Worm (Caenorhabditis elegans) whole organism, L2 larva: ENCODE measurements around the gene hlh-19.

Experiments
- C34F6.9 ChIP-seq: fragments of 150-350 bp; optimal IDR thresholded peaks from 2 replicates; lab custom pipeline; 2014; ENCODE audit warnings: missing biosample characterization, missing genetic modification characterization
- F13H6.1 ChIP-seq: sonication (generic microtip); optimal IDR thresholded peaks from 2 replicates; lab custom pipeline; 2016; ENCODE audit warnings: missing genetic modification characterization, missing compliant biosample characterization
- Y55F3AM.14 ChIP-seq: fragments of 200-800 bp; sonication (Bioruptor generic); optimal IDR thresholded peaks from 2 replicates; lab custom pipeline; 2018; ENCODE audit warnings: mild to moderate bottlenecking, missing genetic modification characterization, missing compliant biosample characterization
- aly-2 ChIP-seq: fragments of 150-350 bp; optimal IDR thresholded peaks from 2 replicates; lab custom pipeline; 2014; ENCODE audit warnings: missing biosample characterization, missing genetic modification characterization
- blmp-1 ChIP-seq: sonication (generic microtip); optimal IDR thresholded peaks from 2 replicates; lab custom pipeline; 2017; ENCODE audit warnings: missing genetic modification characterization, mild to moderate bottlenecking, missing compliant biosample characterization, antibody characterized with exemption, moderate library complexity; ENCODE audit not compliant: insufficient read depth
- ceh-16 ChIP-seq: fragments of 150-350 bp; optimal IDR thresholded peaks from 2 replicates; lab custom pipeline; 2014; ENCODE audit warnings: missing biosample characterization, missing genetic modification characterization
- ceh-82 ChIP-seq: fragments of 150-350 bp; optimal IDR thresholded peaks from 2 replicates; lab custom pipeline; 2014; ENCODE audit warnings: missing biosample characterization, missing genetic modification characterization
- crh-2 ChIP-seq: sonication (generic microtip); optimal IDR thresholded peaks from 2 replicates; lab custom pipeline; 2017; ENCODE audit warnings: missing biosample characterization, missing genetic modification characterization
- dmd-4 ChIP-seq: sonication (generic microtip); optimal IDR thresholded peaks from 2 replicates; lab custom pipeline; 2017; ENCODE audit warnings: missing biosample characterization, missing genetic modification characterization
- elt-1 ChIP-seq: fragments of 150-350 bp; optimal IDR thresholded peaks from 2 replicates; lab custom pipeline; 2014; ENCODE audit warnings: missing biosample characterization, missing genetic modification characterization
- elt-3 ChIP-seq: sonication (generic microtip); optimal IDR thresholded peaks from 2 replicates; lab custom pipeline; 2017; ENCODE audit warnings: missing biosample characterization, missing genetic modification characterization
- fos-1 ChIP-seq: fragments of 150-350 bp; optimal IDR thresholded peaks from 2 replicates; lab custom pipeline; 2014; ENCODE audit warnings: missing biosample characterization, missing genetic modification characterization
- gmeb-1 ChIP-seq: fragments of 150-350 bp; optimal IDR thresholded peaks from 2 replicates; lab custom pipeline; 2014; ENCODE audit warnings: missing biosample characterization, missing genetic modification characterization
- lin-11 ChIP-seq: fragments of 150-350 bp; sonication (generic microtip); optimal IDR thresholded peaks from 2 replicates; lab custom pipeline; 2014; ENCODE audit warnings: missing biosample characterization, missing genetic modification characterization, inconsistent platforms, mixed read lengths
- lin-13 ChIP-seq: fragments of 150-350 bp; optimal IDR thresholded peaks from 2 replicates; lab custom pipeline; 2014; ENCODE audit warnings: missing biosample characterization, missing genetic modification reagents, missing genetic modification characterization
- lin-39 ChIP-seq: fragments of 150-350 bp; optimal IDR thresholded peaks from 2 replicates; lab custom pipeline; 2014; ENCODE audit warnings: missing biosample characterization, missing genetic modification reagents, missing genetic modification characterization
- lsy-2 ChIP-seq, 2 experiments: fragments of 150-350 bp in 1 of 2; sonication (generic microtip) in 1 of 2; optimal IDR thresholded peaks; 2 replicates each; lab custom pipeline; 2014 to 2017; ENCODE audit warnings: missing biosample characterization in 2 of 2, missing genetic modification characterization in 2 of 2
- mab-5 ChIP-seq: fragments of 150-350 bp; optimal IDR thresholded peaks from 2 replicates; lab custom pipeline; 2014; ENCODE audit warnings: missing biosample characterization, missing genetic modification characterization
- mbf-1 ChIP-seq: sonication (generic microtip); optimal IDR thresholded peaks from 2 replicates; lab custom pipeline; 2017; ENCODE audit warnings: missing biosample characterization, missing genetic modification characterization
- mdl-1 ChIP-seq, 2 experiments: fragments of 150-350 bp in 1 of 2; sonication (generic microtip) in 1 of 2; optimal IDR thresholded peaks; 2 replicates each; lab custom pipeline; 2017; ENCODE audit warnings: missing biosample characterization in 2 of 2, missing genetic modification characterization in 2 of 2
- nhr-10 ChIP-seq: sonication (generic microtip); optimal IDR thresholded peaks from 2 replicates; lab custom pipeline; 2017; ENCODE audit warnings: missing biosample characterization, missing genetic modification characterization
- nhr-11 ChIP-seq: fragments of 150-350 bp; optimal IDR thresholded peaks from 2 replicates; lab custom pipeline; 2014; ENCODE audit warnings: missing biosample characterization, missing genetic modification characterization
- nhr-12 ChIP-seq: fragments of 150-350 bp; optimal IDR thresholded peaks from 2 replicates; lab custom pipeline; 2014; ENCODE audit warnings: missing biosample characterization, missing genetic modification characterization
- nhr-129 ChIP-seq: fragments of 150-350 bp; optimal IDR thresholded peaks from 2 replicates; lab custom pipeline; 2014; ENCODE audit warnings: missing biosample characterization, missing genetic modification characterization
- nhr-21 ChIP-seq: fragments of 150-350 bp; optimal IDR thresholded peaks from 2 replicates; lab custom pipeline; 2014; ENCODE audit warnings: missing biosample characterization, missing genetic modification characterization
- nhr-237 ChIP-seq: fragments of 150-350 bp; optimal IDR thresholded peaks from 2 replicates; lab custom pipeline; 2014; ENCODE audit warnings: missing biosample characterization, missing genetic modification characterization
- nhr-25 ChIP-seq: fragments of 150-350 bp; sonication (generic microtip); optimal IDR thresholded peaks from 3 replicates; lab custom pipeline; 2014; ENCODE audit warnings: missing biosample characterization, missing genetic modification characterization
- nhr-77 ChIP-seq: fragments of 150-350 bp; optimal IDR thresholded peaks from 2 replicates; lab custom pipeline; 2014; ENCODE audit warnings: missing biosample characterization, missing genetic modification characterization
- peb-1 ChIP-seq: fragments of 150-350 bp; optimal IDR thresholded peaks from 2 replicates; lab custom pipeline; 2014; ENCODE audit warnings: missing biosample characterization, missing genetic modification characterization
- sem-4 ChIP-seq: fragments of 150-350 bp; optimal IDR thresholded peaks from 2 replicates; lab custom pipeline; 2014; ENCODE audit warnings: missing biosample characterization, missing genetic modification reagents, missing genetic modification characterization
- skn-1 ChIP-seq: sonication (generic microtip); optimal IDR thresholded peaks from 2 replicates; lab custom pipeline; 2017; ENCODE audit warnings: missing biosample characterization, missing genetic modification characterization
- sma-3 ChIP-seq: sonication (generic microtip); optimal IDR thresholded peaks from 2 replicates; lab custom pipeline; 2016; ENCODE audit warnings: missing genetic modification reagents, missing genetic modification characterization, missing compliant biosample characterization
- sma-9 ChIP-seq, 2 experiments: fragments of 150-350 bp in 1 of 2; sonication (generic microtip) in 1 of 2; optimal IDR thresholded peaks; 2 replicates each; lab custom pipeline; 2014 to 2016; ENCODE audit warnings: missing genetic modification characterization in 2 of 2, mild to moderate bottlenecking in 1 of 2, missing biosample characterization in 1 of 2, missing compliant biosample characterization in 1 of 2, missing genetic modification reagents in 1 of 2, moderate library complexity in 1 of 2
- snpc-4 ChIP-seq: fragments of 150-350 bp; optimal IDR thresholded peaks from 2 replicates; lab custom pipeline; 2014; ENCODE audit warnings: missing biosample characterization, missing genetic modification characterization
- unc-55 ChIP-seq: fragments of 150-350 bp; sonication (generic microtip); optimal IDR thresholded peaks from 3 replicates; lab custom pipeline; 2014; ENCODE audit warnings: missing biosample characterization, missing genetic modification reagents, missing genetic modification characterization
- unc-62 ChIP-seq: fragments of 150-350 bp; optimal IDR thresholded peaks from 2 replicates; lab custom pipeline; 2014; ENCODE audit warnings: missing biosample characterization, missing genetic modification reagents, missing genetic modification characterization
- zag-1 ChIP-seq: fragments of 150-350 bp; optimal IDR thresholded peaks from 2 replicates; lab custom pipeline; 2014; ENCODE audit warnings: missing biosample characterization, missing genetic modification characterization
- ztf-11 ChIP-seq: sonication (generic microtip); optimal IDR thresholded peaks from 2 replicates; lab custom pipeline; 2017; ENCODE audit warnings: missing biosample characterization, missing genetic modification characterization

hlh-19 gene

DNA sequence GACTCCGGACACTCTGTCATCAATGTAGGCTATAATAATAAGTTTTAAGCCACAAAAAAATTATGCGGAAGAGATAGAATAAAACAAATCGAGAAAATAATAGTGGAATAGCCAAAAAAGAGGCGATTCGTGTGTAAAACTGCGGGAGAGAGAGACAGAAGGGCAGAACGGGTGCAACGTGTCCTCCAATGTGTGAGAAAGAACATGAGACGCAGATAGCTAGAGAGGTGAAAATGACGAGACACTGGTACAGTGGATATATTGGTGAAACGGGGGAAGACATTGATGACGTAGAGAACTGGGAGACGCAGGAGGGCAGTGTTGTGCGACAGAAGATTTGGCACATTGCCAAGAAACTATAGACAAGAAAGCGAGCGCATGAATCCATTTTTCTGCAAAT lies 21.4 kb downstream of the hlh-19 start, which contains the start of gene F28C10.3 (continued):
- peak; percentile 93 for TF ChIP-seq fos-1 (tag; lab: Kevin White, UChicago)
- TF ChIP-seq elt-3, result no peak
- TF ChIP-seq Y55F3AM.14 (GFP tag; lab: Kevin White, UChicago), result peak; percentile 58
- peak; percentile 87 for TF ChIP-seq blmp-1 (tag; lab: Kevin White, UChicago)
- TF ChIP-seq lin-13 (GFP tag; lab: Kevin White, UChicago), result peak; percentile 71
- TF ChIP-seq zag-1 (tag; lab: Kevin White, UChicago), result peak; percentile 88
- TF ChIP-seq nhr-237 (tag; lab: Kevin White, UChicago), result peak; percentile 31
- TF ChIP-seq, all 48 proteins: peak for 25

DNA sequence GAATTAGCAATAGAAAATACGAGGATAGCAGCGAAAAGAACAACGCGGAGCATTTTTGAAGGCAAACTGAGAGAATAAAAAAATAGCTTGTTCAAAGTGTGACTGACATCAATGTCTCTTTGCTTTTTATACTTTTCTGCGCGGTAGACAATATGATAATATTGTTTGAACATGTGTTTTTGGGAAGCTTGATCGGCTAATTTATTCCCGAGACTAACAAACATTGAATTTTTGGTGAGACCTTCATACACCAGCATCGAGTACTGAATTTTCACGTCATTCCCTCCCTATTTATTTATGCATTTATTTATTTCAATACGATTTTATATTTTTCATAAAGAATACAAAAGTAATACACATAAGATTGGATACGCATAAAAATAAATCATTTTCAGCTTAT lies 26.2 kb downstream of the hlh-19 start, which contains the start of gene B0310.6:
TSS of gene B0310.6 (minus strand) at position 101 of the 400 bp plus-strand sequence.
- TF ChIP-seq nhr-21 (no peak), nhr-129 (tag; lab: Kevin White, UChicago) (no peak), C34F6.9 (no peak), lsy-2 (tag; optimal IDR thresholded peaks at IDR 0.05; lab: Kevin White, UChicago) (no peak), ztf-11 (tag; lab: Kevin White, UChicago) (no peak), nhr-12 (tag; lab: Kevin White, UChicago) (no peak), ceh-82 (tag; lab: Kevin White, UChicago) (no peak)
- TF ChIP-seq, all 48 proteins: peak for 0

DNA sequence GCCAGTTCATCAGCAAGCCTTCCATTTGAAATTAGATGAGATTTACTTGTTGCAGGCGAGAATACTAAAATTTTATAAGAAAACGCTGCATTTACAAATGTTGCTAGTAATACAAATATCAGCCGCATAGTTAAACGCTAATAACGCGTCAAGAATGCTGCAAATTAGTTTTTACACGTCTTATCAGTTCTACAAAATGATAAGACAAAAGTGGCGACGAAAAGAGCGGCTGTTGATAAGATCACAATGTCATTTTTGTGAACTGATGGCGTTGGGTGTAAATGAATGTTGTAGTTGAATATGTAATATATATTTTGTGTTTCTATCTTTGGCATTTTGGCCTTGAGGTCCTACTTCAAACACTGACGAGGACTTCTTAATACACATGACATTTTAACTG lies 27.1 kb downstream of the hlh-19 start, which contains the start of gene ugt-46:
TSS of gene ugt-46 (minus strand) at position 279 of the 400 bp plus-strand sequence.
- TF ChIP-seq sma-9 (GFP tag; optimal IDR thresholded peaks at IDR 0.05; lab: Kevin White, UChicago), result peak; percentile 46
- TF ChIP-seq sma-9 (tag; optimal IDR thresholded peaks at IDR 0.05; lab: Kevin White, UChicago), result no peak
- no peak for TF ChIP-seq ceh-16 (tag; lab: Kevin White, UChicago)
- no peak for TF ChIP-seq blmp-1 (tag; lab: Kevin White, UChicago)
- TF ChIP-seq snpc-4 (tag; lab: Kevin White, UChicago), result no peak
- peak; percentile 63 for TF ChIP-seq crh-2 (tag; lab: Kevin White, UChicago)
- peak; percentile 94 for TF ChIP-seq fos-1 (tag; lab: Kevin White, UChicago)

DNA sequence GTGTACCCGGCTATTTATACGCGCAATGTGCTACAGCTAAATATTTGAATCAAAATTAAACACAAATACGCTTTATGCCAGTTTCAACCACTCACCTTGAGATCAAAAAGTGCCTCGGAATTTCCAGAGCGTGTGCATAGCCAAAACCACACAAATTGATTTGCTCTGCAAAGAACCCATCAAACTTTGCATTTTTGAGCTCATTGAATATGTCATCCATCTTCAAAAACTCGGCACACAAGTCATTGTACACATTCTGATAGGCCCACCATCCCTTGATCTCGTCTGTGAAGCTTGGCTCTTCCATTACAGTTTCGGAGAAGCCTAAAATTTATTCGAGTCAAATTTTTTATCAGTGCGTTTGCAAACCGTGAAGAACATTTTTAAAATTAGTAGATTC lies 27.7 kb downstream of the hlh-19 start:
- TF ChIP-seq Y55F3AM.14 (GFP tag; lab: Kevin White, UChicago) (no peak), dmd-4 (tag; lab: Kevin White, UChicago) (no peak), sem-4 (tag; lab: Kevin White, UChicago) (no peak), lin-11 (tag; lab: Kevin White, UChicago) (no peak), nhr-11 (tag; lab: Kevin White, UChicago) (no peak), elt-1 (tag; lab: Kevin White, UChicago) (no peak), unc-62 (GFP tag; lab: Kevin White, UChicago) (no peak), F13H6.1 (tag; lab: Kevin White, UChicago) (no peak), nhr-77 (tag; lab: Kevin White, UChicago) (no peak), mab-5 (tag; lab: Kevin White, UChicago) (no peak), mdl-1 (tag; optimal IDR thresholded peaks at IDR 0.05; lab: Kevin White, UChicago) (no peak), lin-39 (tag; lab: Kevin White, UChicago) (no peak), gmeb-1 (tag; lab: Kevin White, UChicago) (no peak), sma-3 (GFP tag; lab: Kevin White, UChicago) (no peak), skn-1 (tag; lab: Kevin White, UChicago) (no peak), nhr-25 (tag; lab: Kevin White, UChicago) (no peak), fos-1 (tag; lab: Kevin White, UChicago) (no peak), nhr-10 (tag; lab: Kevin White, UChicago) (no peak), unc-55 (GFP tag; lab: Kevin White, UChicago) (no peak)

DNA sequence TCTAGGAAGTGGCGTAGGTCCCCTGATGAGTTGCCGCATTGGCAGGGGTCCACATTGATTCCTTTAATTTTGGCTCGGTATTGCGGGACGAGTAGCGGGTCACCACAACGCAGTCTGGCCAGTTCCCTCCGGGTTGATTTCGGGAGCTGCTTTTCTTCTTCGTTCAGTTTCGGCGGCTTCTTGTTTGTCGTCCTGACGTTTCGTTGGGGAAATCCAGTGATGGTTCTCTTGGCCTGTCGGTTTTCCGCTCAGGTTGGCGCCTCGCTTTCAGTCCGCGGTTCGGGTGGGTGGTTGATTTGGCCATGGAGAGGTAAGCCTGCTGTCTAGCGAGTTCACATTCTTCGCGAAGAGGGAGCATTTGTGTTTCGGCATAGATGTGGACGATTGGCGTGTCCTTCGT lies 28.3 kb downstream of the hlh-19 start:
- TF ChIP-seq nhr-11 (tag; lab: Kevin White, UChicago) (no peak), aly-2 (tag; lab: Kevin White, UChicago) (no peak), nhr-21 (no peak), nhr-237 (tag; lab: Kevin White, UChicago) (no peak), peb-1 (tag; lab: Kevin White, UChicago) (no peak), elt-3 (no peak), mbf-1 (tag; lab: Kevin White, UChicago) (no peak), unc-62 (GFP tag; lab: Kevin White, UChicago) (no peak), fos-1 (tag; lab: Kevin White, UChicago) (no peak), F13H6.1 (tag; lab: Kevin White, UChicago) (no peak), sem-4 (tag; lab: Kevin White, UChicago) (no peak)
